Fruit fly (Drosophila melanogaster) whole organism, prepupa: ENCODE results near the gene beag.

Source experiments
- Blimp-1 ChIP-seq: fragments of 200-800 bp; sonication (Bioruptor generic); optimal IDR thresholded peaks from 3 replicates; lab custom pipeline; 2017; ENCODE audit warnings: missing biosample characterization, missing genetic modification characterization, mild to moderate bottlenecking, moderate library complexity, missing genetic modification reagents
- CG11294 ChIP-seq: fragments of 200-800 bp; sonication (Bioruptor generic); IDR thresholded peaks from 2 replicates; pipeline ENCODE4 v1.3.6; 2022; ENCODE audit warnings: missing biosample characterization, missing genetic modification characterization
- CG11762 ChIP-seq: fragments of 200-800 bp; sonication (Bioruptor generic); optimal IDR thresholded peaks from 3 replicates; lab custom pipeline; 2016; ENCODE audit warnings: missing biosample characterization, missing genetic modification characterization; ENCODE audit not compliant: insufficient read depth
- CG11902 ChIP-seq: fragments of 200-800 bp; sonication (Bioruptor generic); optimal IDR thresholded peaks from 3 replicates; lab custom pipeline; 2016; ENCODE audit warnings: missing biosample characterization, missing genetic modification characterization
- CG15336 ChIP-seq: fragments of 200-800 bp; sonication (Bioruptor generic); IDR thresholded peaks from 2 replicates; pipeline ENCODE4 v1.3.6; 2022; ENCODE audit warnings: missing biosample characterization, missing genetic modification characterization
- CG3032 ChIP-seq: fragments of 200-800 bp; optimal IDR thresholded peaks from 2 replicates; lab custom pipeline; 2019; ENCODE audit warnings: missing biosample characterization, mild to moderate bottlenecking, missing genetic modification characterization, moderate library complexity
- CG31627 ChIP-seq: fragments of 200-800 bp; sonication (Bioruptor generic); optimal IDR thresholded peaks from 3 replicates; lab custom pipeline; 2016; ENCODE audit warnings: missing biosample characterization, missing genetic modification characterization
- CG3919 ChIP-seq: fragments of 200-800 bp; sonication (Bioruptor generic); optimal IDR thresholded peaks from 3 replicates; lab custom pipeline; 2016; ENCODE audit warnings: missing biosample characterization, missing genetic modification characterization
- CG6792 ChIP-seq: fragments of 200-800 bp; sonication (Bioruptor generic); optimal IDR thresholded peaks from 3 replicates; lab custom pipeline; 2016; ENCODE audit warnings: missing biosample characterization, missing genetic modification characterization
- CG7368 ChIP-seq: fragments of 200-800 bp; sonication (Bioruptor generic); optimal IDR thresholded peaks from 3 replicates; lab custom pipeline; 2016; ENCODE audit warnings: missing biosample characterization, missing genetic modification characterization
- CG8119 ChIP-seq: fragments of 200-800 bp; sonication (Bioruptor generic); IDR thresholded peaks from 3 replicates; pipeline ENCODE4 v1.3.6; 2022; ENCODE audit warnings: missing biosample characterization, missing genetic modification characterization
- CG9139 ChIP-seq: fragments of 200-800 bp; sonication (Bioruptor generic); optimal IDR thresholded peaks from 3 replicates; lab custom pipeline; 2017; ENCODE audit warnings: missing biosample characterization, mild to moderate bottlenecking, missing genetic modification characterization
- Eip75B ChIP-seq: fragments of 200-800 bp; sonication (Bioruptor generic); optimal IDR thresholded peaks from 3 replicates; lab custom pipeline; 2016; ENCODE audit warnings: missing biosample characterization, missing genetic modification characterization
- Eip78C ChIP-seq: fragments of 200-800 bp; sonication (Bioruptor generic); peaks from one replicate; lab custom pipeline; 2016; ENCODE audit warnings: missing biosample characterization, missing genetic modification characterization
- Eip93F ChIP-seq: fragments of 200-800 bp; sonication (Bioruptor generic); optimal IDR thresholded peaks from 2 replicates; lab custom pipeline; 2016; ENCODE audit warnings: missing biosample characterization, mild to moderate bottlenecking, missing genetic modification characterization
- Ets21C ChIP-seq: fragments of 200-800 bp; sonication (Bioruptor generic); optimal IDR thresholded peaks from 3 replicates; lab custom pipeline; 2016; ENCODE audit warnings: missing biosample characterization, missing genetic modification characterization
- Gug ChIP-seq: fragments of 200-800 bp; sonication (Bioruptor generic); IDR thresholded peaks from 2 replicates; pipeline ENCODE4 v1.3.6; 2022; ENCODE audit warnings: missing biosample characterization, missing genetic modification characterization
- Hr39 ChIP-seq: fragments of 200-800 bp; sonication (Bioruptor generic); optimal IDR thresholded peaks from 2 replicates; lab custom pipeline; 2016; ENCODE audit warnings: missing biosample characterization, missing genetic modification characterization
- Hr4 ChIP-seq: fragments of 200-800 bp; sonication (Bioruptor generic); optimal IDR thresholded peaks from 3 replicates; lab custom pipeline; 2016; ENCODE audit warnings: missing biosample characterization, missing genetic modification characterization
- OdsH ChIP-seq: fragments of 200-800 bp; sonication (Bioruptor generic); optimal IDR thresholded peaks from 3 replicates; lab custom pipeline; 2016; ENCODE audit warnings: missing biosample characterization, missing genetic modification characterization
- Sox102F ChIP-seq: fragments of 200-800 bp; sonication (Bioruptor generic); optimal IDR thresholded peaks from 2 replicates; lab custom pipeline; 2016; ENCODE audit warnings: missing biosample characterization, mild to moderate bottlenecking, missing genetic modification characterization
- Sox14 ChIP-seq: fragments of 200-800 bp; sonication (Bioruptor generic); optimal IDR thresholded peaks from 3 replicates; lab custom pipeline; 2016; ENCODE audit warnings: missing biosample characterization, missing genetic modification characterization
- achi ChIP-seq: fragments of 200-800 bp; sonication (Bioruptor generic); optimal IDR thresholded peaks from 3 replicates; lab custom pipeline; 2016; ENCODE audit warnings: missing biosample characterization, missing genetic modification characterization
- acj6 ChIP-seq: fragments of 200-800 bp; sonication (Bioruptor generic); optimal IDR thresholded peaks from 3 replicates; lab custom pipeline; 2016; ENCODE audit warnings: missing biosample characterization, missing genetic modification characterization
- cyc ChIP-seq: fragments of 200-800 bp; sonication (Bioruptor generic); optimal IDR thresholded peaks from 3 replicates; lab custom pipeline; 2016; ENCODE audit warnings: missing biosample characterization, missing genetic modification characterization
- dsx ChIP-seq: fragments of 200-800 bp; optimal IDR thresholded peaks from 3 replicates; lab custom pipeline; 2019; ENCODE audit warnings: missing biosample characterization, mild to moderate bottlenecking, missing genetic modification characterization, moderate library complexity; ENCODE audit not compliant: poor library complexity, severe bottlenecking
- eg ChIP-seq: fragments of 200-800 bp; sonication (Bioruptor generic); IDR thresholded peaks from 3 replicates; pipeline ENCODE4 v1.3.6; 2022; ENCODE audit warnings: missing biosample characterization, missing genetic modification characterization
- esn ChIP-seq: fragments of 200-800 bp; sonication (Bioruptor generic); optimal IDR thresholded peaks from 2 replicates; lab custom pipeline; 2016; ENCODE audit warnings: missing biosample characterization, mild to moderate bottlenecking, missing genetic modification characterization, moderate library complexity
- fd85E ChIP-seq: fragments of 200-800 bp; sonication (Bioruptor generic); optimal IDR thresholded peaks from 3 replicates; lab custom pipeline; 2016; ENCODE audit warnings: missing biosample characterization, missing genetic modification characterization
- fkh ChIP-seq: fragments of 200-800 bp; sonication (Bioruptor generic); optimal IDR thresholded peaks from 3 replicates; lab custom pipeline; 2017; ENCODE audit warnings: missing biosample characterization, mild to moderate bottlenecking, missing genetic modification characterization, moderate library complexity
- lz ChIP-seq: fragments of 200-800 bp; sonication (Bioruptor generic); optimal IDR thresholded peaks from 3 replicates; lab custom pipeline; 2016; ENCODE audit warnings: missing biosample characterization, missing genetic modification characterization
- ss ChIP-seq, 2 experiments: fragments of 200-800 bp; sonication (Bioruptor generic); optimal IDR thresholded peaks; 2 replicates in 1 of 2; 3 replicates in 1 of 2; lab custom pipeline; 2017 to 2018; ENCODE audit warnings: mild to moderate bottlenecking in 2 of 2, missing biosample characterization in 2 of 2, missing genetic modification characterization in 2 of 2, moderate library complexity in 1 of 2
- svp ChIP-seq: fragments of 200-800 bp; sonication (Bioruptor generic); peaks from one replicate; lab custom pipeline; 2016; ENCODE audit warnings: missing biosample characterization, missing genetic modification characterization
- topi ChIP-seq: fragments of 200-800 bp; sonication (Bioruptor generic); optimal IDR thresholded peaks from 3 replicates; lab custom pipeline; 2016; ENCODE audit warnings: missing biosample characterization, missing genetic modification characterization
- vri ChIP-seq: fragments of 200-800 bp; sonication (Bioruptor generic); optimal IDR thresholded peaks from 3 replicates; lab custom pipeline; 2016; ENCODE audit warnings: missing biosample characterization, mild to moderate bottlenecking, missing genetic modification characterization

The beag gene

DNA sequence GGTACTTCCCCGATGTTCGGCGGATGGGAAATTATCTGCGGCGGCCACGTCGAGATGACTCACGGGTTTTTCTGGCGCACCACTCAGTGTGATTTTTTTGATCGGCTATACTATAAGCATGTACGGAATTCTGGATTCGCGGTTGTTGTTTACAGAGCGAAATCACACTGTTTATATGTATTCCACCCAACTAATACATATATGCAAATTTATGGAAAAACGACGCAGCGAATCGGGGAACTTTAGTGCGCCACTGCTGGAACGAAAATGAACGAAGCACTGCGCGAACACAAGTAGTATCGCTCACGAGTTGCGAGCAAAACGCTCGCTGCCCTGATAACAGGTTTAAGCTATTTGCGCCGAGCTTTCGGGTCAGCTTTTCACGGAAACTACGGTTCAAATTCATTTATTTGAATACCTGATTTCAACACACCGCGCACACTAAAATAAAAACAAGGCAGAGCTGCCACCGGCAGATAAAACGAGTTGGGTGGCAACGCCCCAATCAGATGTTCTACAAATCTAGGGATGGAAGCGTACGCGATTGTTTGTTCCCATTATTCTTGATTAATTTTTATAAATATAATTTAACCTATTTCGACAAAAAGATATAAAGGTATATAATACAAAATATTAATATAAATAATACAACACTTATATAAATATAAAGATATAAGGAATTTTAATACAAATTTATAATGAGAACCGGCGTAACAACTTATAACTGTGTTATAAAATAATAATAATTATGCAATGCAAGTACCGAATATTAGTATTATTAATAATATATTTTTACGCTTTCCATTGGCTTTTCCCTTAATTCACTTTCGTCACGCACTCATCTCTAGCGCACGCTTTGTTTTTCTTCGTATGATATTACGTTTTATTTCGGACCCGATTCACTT, 17.1 kb downstream of the beag start, which contains the start of gene Rel (continued):
- TF ChIP-seq Blimp-1 (GFP tag; lab: Kevin White, UChicago): peak; percentile 72
- peak; percentile 38 for TF ChIP-seq Eip93F (GFP tag; lab: Kevin White, UChicago)
- TF ChIP-seq CG11762: peak; percentile 63
- no peak for TF ChIP-seq Gug (GFP tag; lab: Robert Waterston, UW)
- TF ChIP-seq CG7368: no peak
- TF ChIP-seq ss (GFP tag; optimal IDR thresholded peaks at IDR 0.05; lab: Kevin White, UChicago): peak; percentile 17 to 21
- peak; percentile 7 for TF ChIP-seq CG9139 (GFP tag; lab: Kevin White, UChicago)
- TF ChIP-seq acj6 (GFP tag; lab: Kevin White, UChicago): peak; percentile 57
- peak; percentile 40 for TF ChIP-seq Hr4
- TF ChIP-seq vri: peak; percentile 85
- peak; percentile 28 for TF ChIP-seq CG6792 (GFP tag; lab: Kevin White, UChicago)
- no peak for TF ChIP-seq CG11294 (GFP tag; lab: Robert Waterston, UW)

DNA sequence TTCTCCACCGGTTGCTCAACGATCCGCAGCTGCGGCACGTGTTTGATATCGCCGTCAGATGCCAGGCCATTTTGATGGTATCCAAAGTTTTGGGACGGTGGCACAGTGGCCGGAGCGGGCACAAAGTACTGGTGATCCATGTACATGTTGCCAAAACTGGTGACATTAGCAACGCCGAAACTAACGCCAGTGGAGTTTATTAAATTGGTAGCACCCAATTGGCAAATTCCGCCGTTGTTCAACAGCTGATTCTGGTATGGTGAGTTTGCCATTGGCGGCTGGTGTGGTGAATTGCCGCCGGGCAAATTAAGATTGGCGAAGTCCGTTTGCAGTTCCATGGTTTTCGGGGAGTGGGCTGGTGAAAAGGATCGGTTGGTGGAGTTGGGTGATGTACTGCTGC, 17.9 kb downstream of the beag start:
- no peak for TF ChIP-seq CG8119 (GFP tag; lab: Robert Waterston, UW)
- peak; percentile 72 for TF ChIP-seq Eip78C (GFP tag; lab: Kevin White, UChicago)
- TF ChIP-seq, all 60 proteins: peak for 1

DNA sequence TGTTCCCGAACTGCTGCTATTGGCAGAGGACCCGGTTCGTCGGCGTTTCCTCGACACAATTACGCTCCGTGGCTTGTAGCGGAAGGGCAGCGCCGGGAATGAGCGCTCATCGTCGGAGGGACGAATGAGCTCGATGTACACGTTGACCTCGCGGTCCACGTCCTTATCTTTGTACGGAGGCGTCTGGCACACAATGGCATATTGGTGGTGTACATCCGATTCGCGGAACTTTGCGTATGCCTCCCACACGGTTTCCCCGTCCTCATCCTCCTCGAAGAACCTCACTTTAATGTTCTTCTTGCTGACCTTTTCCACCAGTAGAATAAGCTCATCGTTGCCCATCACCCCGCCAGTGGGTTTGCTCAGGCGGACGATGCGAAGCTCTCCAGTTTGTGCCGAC, 19.1 kb downstream of the beag start:
- TF ChIP-seq CG3919 (GFP tag; lab: Kevin White, UChicago): no peak
- peak; percentile 91 for TF ChIP-seq svp

DNA sequence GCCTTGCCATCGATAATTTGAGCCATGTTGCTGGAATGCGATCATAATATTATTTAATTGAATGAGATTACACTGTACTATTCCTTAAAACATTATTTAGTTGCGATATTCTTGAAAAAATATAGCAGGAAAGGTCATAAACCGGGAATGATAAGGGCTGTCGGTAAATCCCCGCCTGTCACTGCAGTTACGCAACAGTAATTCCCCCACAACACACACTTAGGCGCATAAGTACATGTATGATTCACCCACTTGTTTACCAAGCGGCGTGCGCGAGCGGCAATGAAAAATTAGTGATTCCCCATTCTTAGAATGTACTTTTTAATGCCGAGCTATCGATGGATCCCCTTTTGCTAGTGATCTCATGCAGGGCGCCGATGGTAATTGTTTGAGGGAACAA, 21.3 kb downstream of the beag start:
- no peak for TF ChIP-seq Sox102F
- TF ChIP-seq vri: peak; percentile 99
- peak; percentile 1 for TF ChIP-seq fkh (GFP tag; lab: Kevin White, UChicago)
- TF ChIP-seq svp: peak; percentile 91
- no peak for TF ChIP-seq dsx (GFP tag; lab: Kevin White, UChicago)
- TF ChIP-seq, all 60 proteins: peak for 3

DNA sequence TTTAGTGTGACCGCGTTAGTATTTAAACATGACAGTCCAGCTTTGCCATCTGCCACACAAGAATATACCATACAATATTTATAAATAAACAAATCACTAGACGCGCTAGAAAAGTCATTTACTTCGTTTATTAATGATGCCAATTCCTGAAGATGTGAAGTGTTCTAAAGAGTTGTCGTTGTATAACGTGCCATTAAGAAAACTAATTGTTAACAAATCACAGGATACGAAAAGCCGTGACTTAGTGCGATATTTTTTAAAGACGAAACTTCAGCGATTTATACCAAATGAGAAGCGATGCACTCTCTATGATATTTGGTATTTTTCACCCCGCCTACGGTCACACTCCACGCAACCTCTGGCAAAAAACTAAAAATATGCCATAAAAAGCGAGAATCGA, 25.4 kb downstream of the beag start, which contains the start of gene neur:
Gene neur (minus strand): TSS at position 24 of the 400 bp plus-strand sequence.
- peak; percentile 80 for TF ChIP-seq Eip78C (GFP tag; lab: Kevin White, UChicago)
- TF ChIP-seq cyc: peak; percentile 26
- TF ChIP-seq lz (GFP tag; lab: Kevin White, UChicago): peak; percentile 41
- no peak for TF ChIP-seq Ets21C (GFP tag; lab: Kevin White, UChicago)
- no peak for TF ChIP-seq eg
- peak; percentile 39 for TF ChIP-seq topi (GFP tag; lab: Kevin White, UChicago)
- peak; percentile 82 for TF ChIP-seq achi (GFP tag; lab: Kevin White, UChicago)
- TF ChIP-seq Hr39 (GFP tag; lab: Kevin White, UChicago): peak; percentile 25
- TF ChIP-seq esn: peak; percentile 36
- no peak for TF ChIP-seq CG15336
- TF ChIP-seq CG3032 (tag; lab: Kevin White, UChicago): peak; percentile 14
- TF ChIP-seq Blimp-1 (GFP tag; lab: Kevin White, UChicago): no peak
- TF ChIP-seq Sox14 (GFP tag; lab: Kevin White, UChicago): peak; percentile 18
- TF ChIP-seq OdsH (GFP tag; lab: Kevin White, UChicago): no peak
- TF ChIP-seq CG31627: peak; percentile 25
- TF ChIP-seq CG6792 (GFP tag; lab: Kevin White, UChicago): peak; percentile 6
- TF ChIP-seq Eip75B: peak; percentile 16
- TF ChIP-seq CG3919 (GFP tag; lab: Kevin White, UChicago): no peak
- TF ChIP-seq vri: peak; percentile 28
- TF ChIP-seq fd85E (GFP tag; lab: Kevin White, UChicago): no peak
- peak; percentile 85 for TF ChIP-seq svp
- TF ChIP-seq fkh (GFP tag; lab: Kevin White, UChicago): peak; percentile 64
- no peak for TF ChIP-seq CG11902
